Fruit fly (Drosophila melanogaster) whole organism: ENCODE data around the gene CG9452.
"Not testable (repeated sequence)": the region's sequence is repeated elsewhere in the genome, so short reads cannot be mapped to it uniquely, and the experiment has no call there.

ENCODE experiments used
- CG8478 ChIP-seq: fragments of >200 bp; optimal IDR thresholded peaks from 2 replicates; lab custom pipeline; 2018; ENCODE audit warnings: inconsistent platforms
- Dll ChIP-seq: fragments of >200 bp; optimal IDR thresholded peaks from 2 replicates; lab custom pipeline; 2017
- EcR ChIP-seq, 2 experiments: fragments of >200 bp; optimal IDR thresholded peaks; 2 replicates each; lab custom pipeline; 2017; ENCODE audit warnings: missing biosample characterization in 2 of 2, missing genetic modification characterization in 2 of 2, missing genetic modification reagents in 2 of 2
- pan ChIP-seq: fragments of >200 bp; optimal IDR thresholded peaks from 2 replicates; lab custom pipeline; 2017
- psq ChIP-seq: fragments of >200 bp; optimal IDR thresholded peaks from 2 replicates; lab custom pipeline; 2017
- usp ChIP-seq: fragments of >200 bp; optimal IDR thresholded peaks from 2 replicates; lab custom pipeline; 2017; ENCODE audit warnings: missing biosample characterization, missing genetic modification characterization, mixed read lengths

The CG9452 gene

DNA sequence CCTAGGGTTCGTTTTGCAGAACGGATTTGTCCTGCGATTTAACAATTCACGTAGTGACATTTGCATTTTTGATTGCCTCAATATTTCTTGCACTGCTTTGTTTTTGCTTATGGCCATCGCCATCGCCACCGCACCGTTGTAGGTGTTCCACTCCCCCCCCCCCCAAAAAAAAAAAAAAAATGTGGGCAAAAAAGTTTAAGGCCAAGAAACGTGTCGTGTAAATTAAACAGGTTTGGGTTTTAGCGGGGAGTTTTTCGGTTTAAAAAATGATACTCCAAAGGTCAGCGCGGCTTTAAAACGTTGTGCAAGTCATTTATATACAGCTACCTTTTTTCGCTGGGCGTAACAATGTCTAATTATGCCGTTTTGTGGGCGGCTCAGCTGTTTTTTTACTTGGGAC, 22.5 kb downstream of the CG9452 start:
- no peak for TF ChIP-seq psq
- TF ChIP-seq CG8478 = no peak
- no peak for TF ChIP-seq EcR (GFP tag; optimal IDR thresholded peaks at IDR 0.05; lab: Kevin White, UChicago)
- TF ChIP-seq usp = no peak

DNA sequence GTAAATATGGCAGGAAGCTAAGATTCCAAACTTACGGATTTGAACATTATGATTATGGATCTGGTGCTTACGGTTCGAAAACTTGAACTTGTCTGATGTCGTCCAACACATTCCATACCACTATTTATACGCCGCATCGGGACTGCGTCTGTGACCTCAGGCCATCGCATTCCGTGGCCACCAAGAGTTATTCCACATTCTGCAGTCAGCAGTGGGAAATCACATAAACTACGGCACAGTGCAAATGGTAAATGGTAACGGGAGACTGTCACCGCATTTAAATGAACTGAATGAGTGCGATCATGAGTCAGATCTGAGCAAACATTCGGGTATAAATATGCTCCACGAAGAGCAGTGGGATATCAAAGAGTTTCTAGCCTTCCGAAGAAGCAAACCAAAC, 28.2 kb downstream of the CG9452 start, which contains the start of the genes CG18294 and CG32213:
Gene CG18294, minus strand, starts transcription at position 101 of the 400 bp plus-strand sequence.
Gene CG32213, plus strand, starts transcription at position 362 of the 400 bp plus-strand sequence.
- TF ChIP-seq pan (lab: Kevin White, UChicago); usp; psq: not testable (repeated sequence)

DNA sequence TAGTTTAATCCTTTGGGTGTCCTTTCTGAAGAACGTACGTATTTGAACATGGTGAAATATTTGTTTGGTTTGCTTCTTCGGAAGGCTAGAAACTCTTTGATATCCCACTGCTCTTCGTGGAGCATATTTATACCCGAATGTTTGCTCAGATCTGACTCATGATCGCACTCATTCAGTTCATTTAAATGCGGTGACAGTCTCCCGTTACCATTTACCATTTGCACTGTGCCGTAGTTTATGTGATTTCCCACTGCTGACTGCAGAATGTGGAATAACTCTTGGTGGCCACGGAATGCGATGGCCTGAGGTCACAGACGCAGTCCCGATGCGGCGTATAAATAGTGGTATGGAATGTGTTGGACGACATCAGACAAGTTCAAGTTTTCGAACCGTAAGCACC, 31.5 kb downstream of the CG9452 start, which contains the start of the genes 825-Oak and CG12519:
Gene 825-Oak, minus strand, starts transcription at position 101 of the 400 bp plus-strand sequence.
Gene CG12519, plus strand, starts transcription at position 364 of the 400 bp plus-strand sequence.
- TF ChIP-seq usp; pan (lab: Kevin White, UChicago); CG8478: not testable (repeated sequence)

DNA sequence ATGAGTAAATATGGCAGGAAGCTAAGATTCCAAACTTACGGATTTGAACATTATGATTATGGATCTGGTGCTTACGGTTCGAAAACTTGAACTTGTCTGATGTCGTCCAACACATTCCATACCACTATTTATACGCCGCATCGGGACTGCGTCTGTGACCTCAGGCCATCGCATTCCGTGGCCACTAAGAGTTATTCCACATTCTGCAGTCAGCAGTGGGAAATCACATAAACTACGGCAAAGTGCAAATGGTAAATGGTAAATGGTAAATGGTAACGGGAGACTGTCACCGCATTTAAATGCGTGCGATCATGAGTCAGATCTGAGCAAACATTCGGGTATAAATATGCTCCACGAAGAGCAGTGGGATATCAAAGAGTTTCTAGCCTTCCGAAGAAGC, 36.7 kb downstream of the CG9452 start, which contains the start of the genes CG14096 and CG32214:
Gene CG14096, minus strand, starts transcription at position 101 of the 400 bp plus-strand sequence.
Gene CG32214, plus strand, starts transcription at position 368 of the 400 bp plus-strand sequence.
- TF ChIP-seq usp, CG8478, psq: not testable (repeated sequence)

DNA sequence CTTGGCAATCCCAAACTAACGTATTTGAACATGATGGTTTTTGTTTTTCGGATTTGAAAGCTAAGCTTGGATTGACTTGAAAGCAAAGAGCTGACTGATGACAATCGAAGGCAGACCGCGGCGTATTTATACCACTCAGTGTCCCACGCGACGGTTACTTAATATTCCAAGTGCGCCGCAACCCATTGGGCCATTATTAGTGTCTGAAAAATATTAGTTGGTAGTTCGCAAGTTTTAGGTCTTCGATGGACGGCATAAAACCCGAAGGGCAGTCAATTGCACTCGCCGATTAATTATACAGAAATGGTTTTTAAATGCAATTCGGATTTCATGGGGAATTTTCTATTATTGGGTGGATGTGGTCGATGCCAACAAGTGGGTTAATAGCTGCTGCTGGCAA, 39.0 kb downstream of the CG9452 start, which contains the start of gene CG14095:
Gene CG14095, minus strand, starts transcription at position 101 of the 400 bp plus-strand sequence.
- TF ChIP-seq psq = no peak
- no peak for TF ChIP-seq Dll (lab: Kevin White, UChicago)
- TF ChIP-seq CG8478 = no peak
- no peak for TF ChIP-seq pan (lab: Kevin White, UChicago)
- no peak for TF ChIP-seq EcR (GFP tag; optimal IDR thresholded peaks at IDR 0.05; lab: Kevin White, UChicago)
- TF ChIP-seq usp = no peak
